Fruit fly (Drosophila melanogaster) whole organism, embryonic: Measurements from ENCODE around the gene Chpf.

Experiments
- ATbp ChIP-seq: fragments of 200-800 bp; sonication (Bioruptor generic); optimal IDR thresholded peaks from 2 replicates; lab custom pipeline; 2017; ENCODE audit warnings: missing biosample characterization, mild to moderate bottlenecking, missing genetic modification characterization, missing genetic modification reagents
- Awh ChIP-seq: fragments of 200-800 bp; sonication (Bioruptor generic); IDR thresholded peaks from 2 replicates; pipeline ENCODE4, ENCODE4 v1.3.6; 2022; ENCODE audit warnings: missing biosample characterization, missing genetic modification characterization
- B-H2 ChIP-seq: fragments of 200-800 bp; sonication (Bioruptor generic); optimal IDR thresholded peaks from 2 replicates; lab custom pipeline; 2018; ENCODE audit warnings: missing biosample characterization, mild to moderate bottlenecking, missing genetic modification characterization
- BtbVII ChIP-seq: fragments of 200-800 bp; sonication (Bioruptor generic); optimal IDR thresholded peaks from 3 replicates; lab custom pipeline; 2017; ENCODE audit warnings: missing biosample characterization, mild to moderate bottlenecking, missing genetic modification characterization
- CG10147 ChIP-seq: fragments of 200-800 bp; sonication (Bioruptor generic); optimal IDR thresholded peaks from 2 replicates; lab custom pipeline; 2019; ENCODE audit warnings: missing biosample characterization, mild to moderate bottlenecking, missing genetic modification characterization, moderate library complexity
- CG10979 ChIP-seq: fragments of 200-800 bp; sonication (Bioruptor generic); optimal IDR thresholded peaks from 2 replicates; lab custom pipeline; 2018; ENCODE audit warnings: missing biosample characterization, mild to moderate bottlenecking, missing genetic modification characterization, moderate library complexity
- CG11723 ChIP-seq: fragments of 200-800 bp; sonication (Bioruptor generic); optimal IDR thresholded peaks from 2 replicates; lab custom pipeline; 2017; ENCODE audit warnings: missing biosample characterization, mild to moderate bottlenecking, missing genetic modification characterization
- CG12659 ChIP-seq: fragments of 200-800 bp; sonication (Bioruptor generic); optimal IDR thresholded peaks from 3 replicates; lab custom pipeline; 2017; ENCODE audit warnings: mild to moderate bottlenecking, missing biosample characterization, missing genetic modification reagents, missing genetic modification characterization
- CG14710 ChIP-seq: fragments of 200-800 bp; sonication (Bioruptor generic); optimal IDR thresholded peaks from 3 replicates; lab custom pipeline; 2019; ENCODE audit warnings: missing biosample characterization, mild to moderate bottlenecking, missing genetic modification characterization, moderate library complexity
- CG15011 ChIP-seq: fragments of 200-800 bp; sonication (Bioruptor generic); optimal IDR thresholded peaks from 3 replicates; lab custom pipeline; 2018; ENCODE audit warnings: missing biosample characterization, mild to moderate bottlenecking, missing genetic modification characterization
- CG15269 ChIP-seq: fragments of 200-800 bp; sonication (Bioruptor generic); optimal IDR thresholded peaks from 2 replicates; lab custom pipeline; 2018; ENCODE audit warnings: missing biosample characterization, mild to moderate bottlenecking, missing genetic modification characterization, moderate library complexity
- CG1529 ChIP-seq: fragments of 200-800 bp; sonication (Bioruptor generic); optimal IDR thresholded peaks from 3 replicates; lab custom pipeline; 2018; ENCODE audit warnings: missing biosample characterization, missing genetic modification characterization
- CG15479 ChIP-seq: fragments of 200-800 bp; sonication (Bioruptor generic); optimal IDR thresholded peaks from 3 replicates; lab custom pipeline; 2019; ENCODE audit warnings: missing biosample characterization, mild to moderate bottlenecking, missing genetic modification characterization, moderate library complexity
- CG18619 ChIP-seq: fragments of 200-800 bp; sonication (Bioruptor generic); optimal IDR thresholded peaks from 3 replicates; lab custom pipeline; 2017; ENCODE audit warnings: missing biosample characterization, mild to moderate bottlenecking, missing genetic modification characterization
- CG18764 ChIP-seq: fragments of 200-800 bp; sonication (Bioruptor generic); optimal IDR thresholded peaks from 3 replicates; lab custom pipeline; 2016; ENCODE audit warnings: missing biosample characterization, missing genetic modification characterization
- CG2875 ChIP-seq: fragments of 200-800 bp; sonication (Bioruptor generic); optimal IDR thresholded peaks from 2 replicates; lab custom pipeline; 2017; ENCODE audit warnings: missing biosample characterization, mild to moderate bottlenecking, missing genetic modification characterization, missing genetic modification reagents
- CG43689 ChIP-seq: fragments of 200-800 bp; sonication (Bioruptor generic); IDR thresholded peaks from 2 replicates; pipeline ENCODE4 v1.3.6; 2022; ENCODE audit warnings: missing biosample characterization, missing genetic modification characterization
- CG4404 ChIP-seq: fragments of 200-800 bp; sonication (Bioruptor generic); IDR thresholded peaks from 2 replicates; pipeline ENCODE4 v1.3.6; 2022; ENCODE audit warnings: missing biosample characterization, missing genetic modification characterization
- CG4707 ChIP-seq: fragments of 200-800 bp; sonication (Bioruptor generic); optimal IDR thresholded peaks from 2 replicates; lab custom pipeline; 2018; ENCODE audit warnings: missing biosample characterization, mild to moderate bottlenecking, missing genetic modification characterization, moderate library complexity
- CG7987 ChIP-seq: fragments of 200-800 bp; sonication (Bioruptor generic); optimal IDR thresholded peaks from 2 replicates; lab custom pipeline; 2018; ENCODE audit warnings: missing biosample characterization, mild to moderate bottlenecking, missing genetic modification characterization, moderate library complexity
- CG8089 ChIP-seq: fragments of 200-800 bp; sonication (Bioruptor generic); optimal IDR thresholded peaks from 3 replicates; lab custom pipeline; 2016; ENCODE audit warnings: missing biosample characterization, missing genetic modification characterization
- CG8359 ChIP-seq: fragments of 200-800 bp; sonication (Bioruptor generic); optimal IDR thresholded peaks from 2 replicates; lab custom pipeline; 2017; ENCODE audit warnings: missing biosample characterization, mild to moderate bottlenecking, missing genetic modification characterization, borderline replicate concordance
- CG8478 ChIP-seq: fragments of >200 bp; optimal IDR thresholded peaks from 2 replicates; lab custom pipeline; 2018
- Doc2 ChIP-seq: fragments of 200-800 bp; sonication (Bioruptor generic); IDR thresholded peaks from 2 replicates; pipeline ENCODE4 v1.3.6; 2022; ENCODE audit warnings: missing biosample characterization, missing genetic modification characterization
- Ets97D ChIP-seq: fragments of 200-800 bp; sonication (Bioruptor generic); optimal IDR thresholded peaks from 3 replicates; lab custom pipeline; 2016; ENCODE audit warnings: missing biosample characterization, missing genetic modification characterization
- Hsf ChIP-seq: fragments of 200-800 bp; sonication (Bioruptor generic); optimal IDR thresholded peaks from 3 replicates; lab custom pipeline; 2016; ENCODE audit warnings: missing biosample characterization, missing genetic modification characterization
- Meics ChIP-seq: fragments of 200-800 bp; sonication (Bioruptor generic); optimal IDR thresholded peaks from 2 replicates; lab custom pipeline; 2017; ENCODE audit warnings: missing biosample characterization, mild to moderate bottlenecking, missing genetic modification characterization
- Neu2 ChIP-seq: fragments of 200-800 bp; sonication (Bioruptor generic); optimal IDR thresholded peaks from 3 replicates; lab custom pipeline; 2016; ENCODE audit warnings: missing biosample characterization, missing genetic modification characterization, borderline replicate concordance
- Ptx1 ChIP-seq: fragments of 200-800 bp; sonication (Bioruptor generic); IDR thresholded peaks from 2 replicates; pipeline ENCODE4 v1.3.6; 2022; ENCODE audit warnings: missing biosample characterization, missing genetic modification characterization
- Sin3A ChIP-seq: fragments of >200 bp; optimal IDR thresholded peaks from 2 replicates; lab custom pipeline; 2018
- Stat92E ChIP-seq, 3 experiments: fragments of >200 bp in 2 of 3; fragments of 200-800 bp in 1 of 3; sonication (Bioruptor generic) in 1 of 3; optimal IDR thresholded peaks; 2 replicates each; lab custom pipeline; 2017 to 2019; ENCODE audit warnings: missing biosample characterization in 3 of 3, missing genetic modification characterization in 3 of 3, mild to moderate bottlenecking in 1 of 3, moderate library complexity in 1 of 3
- aop ChIP-seq: fragments of 200-800 bp; sonication (Bioruptor generic); IDR thresholded peaks from 2 replicates; pipeline ENCODE4 v1.3.6; 2022; ENCODE audit warnings: missing biosample characterization, missing genetic modification characterization
- bowl ChIP-seq: fragments of 200-800 bp; sonication (Bioruptor generic); IDR thresholded peaks from 2 replicates; pipeline ENCODE4 v1.3.6; 2022; ENCODE audit warnings: missing biosample characterization, missing genetic modification characterization
- cas ChIP-seq: fragments of 200-800 bp; sonication (Bioruptor generic); IDR thresholded peaks from 2 replicates; pipeline ENCODE4 v1.3.6; 2022; ENCODE audit warnings: missing biosample characterization, missing genetic modification characterization
- cato ChIP-seq: fragments of 200-800 bp; sonication (Bioruptor generic); optimal IDR thresholded peaks from 2 replicates; lab custom pipeline; 2016; ENCODE audit warnings: missing biosample characterization, missing genetic modification characterization, borderline replicate concordance
- chm ChIP-seq: fragments of 200-800 bp; sonication (Bioruptor generic); IDR thresholded peaks from 2 replicates; pipeline ENCODE4 v1.3.6; 2022; ENCODE audit warnings: missing biosample characterization, missing genetic modification characterization
- cwo ChIP-seq: fragments of 200-800 bp; sonication (Bioruptor generic); optimal IDR thresholded peaks from 3 replicates; lab custom pipeline; 2017; ENCODE audit warnings: missing biosample characterization, missing genetic modification characterization, mild to moderate bottlenecking, moderate library complexity, missing genetic modification reagents
- dmrt99B ChIP-seq: fragments of 200-800 bp; sonication (Bioruptor generic); optimal IDR thresholded peaks from 2 replicates; lab custom pipeline; 2018; ENCODE audit warnings: missing biosample characterization, mild to moderate bottlenecking, missing genetic modification characterization, moderate library complexity
- eyg ChIP-seq: fragments of 200-800 bp; sonication (Bioruptor generic); optimal IDR thresholded peaks from 3 replicates; lab custom pipeline; 2016; ENCODE audit warnings: missing biosample characterization, missing genetic modification characterization
- fd64A ChIP-seq: fragments of 200-800 bp; sonication (Bioruptor generic); optimal IDR thresholded peaks from 3 replicates; lab custom pipeline; 2018; ENCODE audit warnings: missing biosample characterization, mild to moderate bottlenecking, missing genetic modification characterization
- gem ChIP-seq: fragments of 200-800 bp; sonication (Bioruptor generic); optimal IDR thresholded peaks from 2 replicates; lab custom pipeline; 2019; ENCODE audit warnings: missing biosample characterization, mild to moderate bottlenecking, missing genetic modification characterization, moderate library complexity
- hth ChIP-seq: fragments of >200 bp; optimal IDR thresholded peaks from 2 replicates; lab custom pipeline; 2017; ENCODE audit warnings: inconsistent platforms
- mirr ChIP-seq: fragments of 200-800 bp; sonication (Bioruptor generic); optimal IDR thresholded peaks from 3 replicates; lab custom pipeline; 2018; ENCODE audit warnings: missing biosample characterization, mild to moderate bottlenecking, missing genetic modification characterization
- odd ChIP-seq: fragments of 200-800 bp; sonication (Bioruptor generic); optimal IDR thresholded peaks from 2 replicates; lab custom pipeline; 2017; ENCODE audit warnings: missing biosample characterization, mild to moderate bottlenecking, missing genetic modification characterization
- org-1 ChIP-seq: fragments of 200-800 bp; sonication (Bioruptor generic); optimal IDR thresholded peaks from 2 replicates; lab custom pipeline; 2017; ENCODE audit warnings: missing biosample characterization, missing genetic modification characterization
- p53 ChIP-seq: fragments of 200-800 bp; sonication (Bioruptor generic); optimal IDR thresholded peaks from 2 replicates; lab custom pipeline; 2016; ENCODE audit warnings: missing biosample characterization, missing genetic modification characterization
- pnt ChIP-seq: fragments of 200-800 bp; sonication (Bioruptor generic); optimal IDR thresholded peaks from 3 replicates; lab custom pipeline; 2016; ENCODE audit warnings: missing biosample characterization, missing genetic modification characterization
- seq ChIP-seq: fragments of 200-800 bp; sonication (Bioruptor generic); IDR thresholded peaks from 2 replicates; pipeline ENCODE4 v1.3.6; 2022; ENCODE audit warnings: missing biosample characterization, missing genetic modification characterization
- so ChIP-seq: fragments of 200-800 bp; sonication (Bioruptor generic); IDR thresholded peaks from 3 replicates; pipeline ENCODE4 v1.3.6; 2022; ENCODE audit warnings: missing biosample characterization, missing genetic modification characterization
- tio ChIP-seq: fragments of 200-800 bp; sonication (Bioruptor generic); optimal IDR thresholded peaks from 2 replicates; lab custom pipeline; 2017; ENCODE audit warnings: missing biosample characterization, missing genetic modification characterization, inconsistent platforms
- tna ChIP-seq: fragments of 200-800 bp; sonication (Bioruptor generic); IDR thresholded peaks from 2 replicates; pipeline ENCODE4 v1.3.6; 2022; ENCODE audit warnings: missing biosample characterization, missing genetic modification characterization; ENCODE audit not compliant: partially characterized antibody
- yki ChIP-seq: fragments of >200 bp; optimal IDR thresholded peaks from 3 replicates; lab custom pipeline; 2018

Gene Chpf

DNA sequence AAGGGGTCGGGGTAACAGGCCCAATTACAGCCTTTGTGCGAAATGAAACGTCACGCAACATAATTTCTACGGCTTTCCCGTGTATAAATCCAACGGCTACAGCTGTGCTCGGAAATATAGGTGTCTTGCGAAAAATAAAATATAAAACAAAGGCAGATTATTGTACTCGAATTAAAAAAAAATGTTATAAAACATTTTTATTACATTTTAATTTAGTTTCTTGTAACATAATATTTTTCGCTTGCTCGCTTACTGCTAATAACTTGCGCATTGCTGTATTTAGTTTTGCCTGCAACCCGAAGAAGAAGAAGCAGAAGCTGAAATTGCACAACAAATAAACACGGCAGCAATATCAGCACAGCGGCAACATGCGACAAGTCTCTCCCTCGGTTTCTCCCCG is 30.8 kb upstream of the Chpf start (continued):
- TF ChIP-seq CG4707 (GFP tag; lab: Kevin White, UChicago) = no peak
- TF ChIP-seq CG18619 = no peak
- no peak for TF ChIP-seq odd
- TF ChIP-seq CG10147 (GFP tag; lab: Kevin White, UChicago) = no peak
- TF ChIP-seq Meics (GFP tag; lab: Kevin White, UChicago) = no peak
- no peak for TF ChIP-seq cas (GFP tag; lab: Robert Waterston, UW)
- no peak for TF ChIP-seq yki (lab: Kevin White, UChicago)
- TF ChIP-seq CG10979 (tag; lab: Kevin White, UChicago) = peak; percentile 33
- TF ChIP-seq eyg (GFP tag; lab: Kevin White, UChicago) = no peak
- no peak for TF ChIP-seq Stat92E (GFP tag; optimal IDR thresholded peaks at IDR 0.05; lab: Kevin White, UChicago)
- no peak for TF ChIP-seq bowl
- no peak for TF ChIP-seq tio (GFP tag; lab: Kevin White, UChicago)
- peak; percentile 52; the same call in 1 of the 2 replicates for TF ChIP-seq Awh (GFP tag; lab: Robert Waterston, UW)
- TF ChIP-seq dmrt99B (tag; lab: Kevin White, UChicago) = peak; percentile 74
- no peak for TF ChIP-seq B-H2 (GFP tag; lab: Kevin White, UChicago)
- TF ChIP-seq Sin3A (lab: Kevin White, UChicago) = no peak
- TF ChIP-seq CG7987 (GFP tag; lab: Kevin White, UChicago) = no peak
- no peak for TF ChIP-seq pnt (GFP tag; lab: Kevin White, UChicago)
- TF ChIP-seq hth (lab: Kevin White, UChicago) = no peak
- TF ChIP-seq org-1 (GFP tag; lab: Kevin White, UChicago) = no peak
- peak; percentile 66 for TF ChIP-seq Ptx1
- no peak for TF ChIP-seq tna (GFP tag; lab: Robert Waterston, UW)
- TF ChIP-seq CG8478 (lab: Kevin White, UChicago) = no peak
- TF ChIP-seq CG15269 (tag; lab: Kevin White, UChicago) = peak; percentile 54
- TF ChIP-seq cwo (GFP tag; lab: Kevin White, UChicago) = no peak
- no peak for TF ChIP-seq Neu2
- peak; percentile 67 for TF ChIP-seq gem (tag; lab: Kevin White, UChicago)
- TF ChIP-seq CG2875 (GFP tag; lab: Kevin White, UChicago) = no peak
- no peak for TF ChIP-seq Hsf
- no peak for TF ChIP-seq p53
- no peak for TF ChIP-seq cato (GFP tag; lab: Kevin White, UChicago)
- no peak for TF ChIP-seq mirr
- no peak for TF ChIP-seq CG1529 (GFP tag; lab: Kevin White, UChicago)
- TF ChIP-seq CG15011 (GFP tag; lab: Kevin White, UChicago) = no peak
- peak; percentile 39 for TF ChIP-seq CG4404 (GFP tag; lab: Robert Waterston, UW)
- TF ChIP-seq CG18764 = no peak
- TF ChIP-seq BtbVII (GFP tag; lab: Kevin White, UChicago) = no peak
- no peak for TF ChIP-seq ATbp (GFP tag; lab: Kevin White, UChicago)
- TF ChIP-seq aop = no peak
- no peak for TF ChIP-seq Doc2 (GFP tag; lab: Robert Waterston, UW)
- peak; percentile 33; the same call in 1 of the 2 replicates for TF ChIP-seq seq (GFP tag; lab: Robert Waterston, UW)
- no peak for TF ChIP-seq CG14710 (tag; lab: Kevin White, UChicago)
- no peak for TF ChIP-seq CG43689 (GFP tag; lab: Robert Waterston, UW)
- TF ChIP-seq fd64A (GFP tag; lab: Kevin White, UChicago) = no peak
- no peak for TF ChIP-seq Ets97D (GFP tag; lab: Kevin White, UChicago)
- TF ChIP-seq CG8359 = no peak
- peak; percentile 2 for TF ChIP-seq CG15479 (GFP tag; lab: Kevin White, UChicago)
- TF ChIP-seq CG11723 (GFP tag; lab: Kevin White, UChicago) = no peak
- no peak for TF ChIP-seq chm (GFP tag; lab: Robert Waterston, UW)
- peak; percentile 25 for TF ChIP-seq CG12659 (GFP tag; lab: Kevin White, UChicago)
- 0 out of 3 replicates have a peak, but pooled peaks have one; percentile 13 for TF ChIP-seq so (GFP tag; lab: Robert Waterston, UW)
- TF ChIP-seq CG8089 (GFP tag; lab: Kevin White, UChicago) = no peak
